Worm (Caenorhabditis elegans) whole organism, mixed stage, embryonic: Measurements from ENCODE around the gene fbxb-18.

Experiments used
- bed-3 ChIP-seq: fragments of 200-800 bp; sonication (Bioruptor generic); optimal IDR thresholded peaks from 3 replicates; lab custom pipeline; 2018; ENCODE audit warnings: mild to moderate bottlenecking, missing genetic modification characterization, moderate library complexity, missing compliant biosample characterization
- blmp-1 ChIP-seq: fragments of 150-350 bp; optimal IDR thresholded peaks from 2 replicates; lab custom pipeline; 2014; ENCODE audit warnings: missing biosample characterization, missing genetic modification characterization
- hlh-1 ChIP-seq: fragments of 150-350 bp; optimal IDR thresholded peaks from 2 replicates; lab custom pipeline; 2014; ENCODE audit warnings: missing biosample characterization, missing genetic modification reagents, missing genetic modification characterization
- snpc-4 ChIP-seq: fragments of 150-350 bp; optimal IDR thresholded peaks from 2 replicates; lab custom pipeline; 2014; ENCODE audit warnings: missing biosample characterization, missing genetic modification characterization
- sptf-1 ChIP-seq: sonication (generic microtip); optimal IDR thresholded peaks from 2 replicates; lab custom pipeline; 2017; ENCODE audit warnings: mild to moderate bottlenecking, missing genetic modification characterization, moderate library complexity, missing compliant biosample characterization
- unc-39 ChIP-seq: fragments of 150-350 bp; optimal IDR thresholded peaks from 2 replicates; lab custom pipeline; 2014; ENCODE audit warnings: missing biosample characterization, missing genetic modification characterization
- unc-62 ChIP-seq: fragments of 150-350 bp; optimal IDR thresholded peaks from 2 replicates; lab custom pipeline; 2014; ENCODE audit warnings: missing biosample characterization, missing genetic modification reagents, missing genetic modification characterization
- ztf-11 ChIP-seq: fragments of 150-350 bp; optimal IDR thresholded peaks from 2 replicates; lab custom pipeline; 2014; ENCODE audit warnings: missing biosample characterization, missing genetic modification characterization

DNA sequence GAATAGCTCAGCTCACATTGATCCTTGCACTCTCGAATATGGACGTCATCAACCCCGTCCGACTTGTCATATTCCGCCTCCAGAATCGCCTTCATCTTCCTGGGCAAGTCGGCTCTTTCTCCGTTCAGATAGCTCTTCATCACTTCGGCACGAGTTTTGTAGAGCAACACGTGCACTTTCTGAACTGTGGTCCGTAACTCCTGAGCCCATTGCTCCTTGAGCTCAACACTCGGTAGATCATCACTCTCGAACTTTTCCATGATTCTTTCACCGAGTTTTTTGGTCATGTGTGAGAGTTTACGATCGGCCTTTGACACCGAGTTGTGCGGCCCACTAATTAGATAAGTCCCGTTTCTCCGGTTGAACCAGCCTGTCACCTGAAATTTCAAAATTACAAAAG lies 46.4 kb upstream of the fbxb-18 start:
- TF ChIP-seq hlh-1 (tag; lab: Kevin White, UChicago) = no peak
- no peak for TF ChIP-seq sptf-1 (tag; lab: Kevin White, UChicago)
- no peak for TF ChIP-seq unc-62 (GFP tag; lab: Kevin White, UChicago)
- no peak for TF ChIP-seq ztf-11 (tag; lab: Kevin White, UChicago)
- TF ChIP-seq bed-3 (GFP tag; lab: Kevin White, UChicago) = no peak
- TF ChIP-seq snpc-4 (tag; lab: Kevin White, UChicago) = no peak
- no peak for TF ChIP-seq unc-39 (tag; lab: Kevin White, UChicago)
- no peak for TF ChIP-seq blmp-1 (tag; lab: Kevin White, UChicago)
